Worm (Caenorhabditis elegans): Measurements from ENCODE around the gene ugt-42.

ce11 chrV:699051-699450 lies 52.1 kb downstream of the ugt-42 start:
- TF ChIP-seq egl-27 (tag; optimal IDR thresholded peaks at IDR 0.05) (no peak), elt-2 (tag; optimal IDR thresholded peaks at IDR 0.05) (no peak), elt-3 (tag; optimal IDR thresholded peaks at IDR 0.05) (no peak), F16B12.6 (tag; optimal IDR thresholded peaks at IDR 0.05) (no peak), nhr-11 (tag; optimal IDR thresholded peaks at IDR 0.05) (no peak), lsy-2 (tag; optimal IDR thresholded peaks at IDR 0.05) (no peak)

Measured in whole organism, L1 larva.